Fruit fly (Drosophila melanogaster): ENCODE measurements around the gene CG3061.

The CG3061 gene

dm6 chr3R:14031531-14032414 is at the start of gene CG3061, which contains the start of gene rdx:
Gene CG3061, plus strand, starts transcription at chr3R:14032371.
Gene rdx, minus strand, starts transcription at chr3R:14032057.
- TF ChIP-seq Myc (optimal IDR thresholded peaks at IDR 0.05), result no peak
- TF ChIP-seq ttk (optimal IDR thresholded peaks at IDR 0.05), result no peak
- no peak for TF ChIP-seq psq (optimal IDR thresholded peaks at IDR 0.05)
- TF ChIP-seq insv (optimal IDR thresholded peaks at IDR 0.05), result no peak
- no peak for TF ChIP-seq Sin3A (optimal IDR thresholded peaks at IDR 0.05)
- TF ChIP-seq h (optimal IDR thresholded peaks at IDR 0.05), result no peak

- TF ChIP-seq Myc (optimal IDR thresholded peaks at IDR 0.05) (no peak), h (optimal IDR thresholded peaks at IDR 0.05) (no peak), insv (optimal IDR thresholded peaks at IDR 0.05) (no peak), psq (optimal IDR thresholded peaks at IDR 0.05) (no peak), Sin3A (optimal IDR thresholded peaks at IDR 0.05) (no peak)
These were observed 48.7 kb upstream of the CG3061 start for dm6 chr3R:13983272-13984032.

- TF ChIP-seq Myc (optimal IDR thresholded peaks at IDR 0.05) (no peak), h (optimal IDR thresholded peaks at IDR 0.05) (no peak), ttk (optimal IDR thresholded peaks at IDR 0.05) (no peak), insv (optimal IDR thresholded peaks at IDR 0.05) (no peak), Sin3A (optimal IDR thresholded peaks at IDR 0.05) (no peak), psq (optimal IDR thresholded peaks at IDR 0.05) (no peak)
These were observed 47.1 kb upstream of the CG3061 start for dm6 chr3R:13984922-13985581.

- TF ChIP-seq Myc (optimal IDR thresholded peaks at IDR 0.05), result no peak
- no peak for TF ChIP-seq ttk (optimal IDR thresholded peaks at IDR 0.05)
- TF ChIP-seq h (optimal IDR thresholded peaks at IDR 0.05), result no peak
- TF ChIP-seq Sin3A (optimal IDR thresholded peaks at IDR 0.05), result no peak
- no peak for TF ChIP-seq insv (optimal IDR thresholded peaks at IDR 0.05)
- TF ChIP-seq psq (optimal IDR thresholded peaks at IDR 0.05), result no peak
These were observed 45.5 kb upstream of the CG3061 start for dm6 chr3R:13986648-13987047.

dm6 chr3R:13988923-13989436 is 43.2 kb upstream of the CG3061 start:
- TF ChIP-seq Sin3A (optimal IDR thresholded peaks at IDR 0.05) (no peak), ttk (optimal IDR thresholded peaks at IDR 0.05) (no peak), insv (optimal IDR thresholded peaks at IDR 0.05) (no peak), psq (optimal IDR thresholded peaks at IDR 0.05) (no peak), h (optimal IDR thresholded peaks at IDR 0.05) (no peak), Myc (optimal IDR thresholded peaks at IDR 0.05) (no peak)

dm6 chr3R:13989453-13989852 is 42.7 kb upstream of the CG3061 start:
- TF ChIP-seq insv (optimal IDR thresholded peaks at IDR 0.05) (no peak), psq (optimal IDR thresholded peaks at IDR 0.05) (no peak), ttk (optimal IDR thresholded peaks at IDR 0.05) (no peak), Sin3A (optimal IDR thresholded peaks at IDR 0.05) (no peak), Myc (optimal IDR thresholded peaks at IDR 0.05) (no peak), h (optimal IDR thresholded peaks at IDR 0.05) (no peak)

- TF ChIP-seq insv (optimal IDR thresholded peaks at IDR 0.05) (no peak), ttk (optimal IDR thresholded peaks at IDR 0.05) (no peak), psq (optimal IDR thresholded peaks at IDR 0.05) (no peak), Sin3A (optimal IDR thresholded peaks at IDR 0.05) (no peak), Myc (optimal IDR thresholded peaks at IDR 0.05) (no peak), h (optimal IDR thresholded peaks at IDR 0.05) (no peak)
These were observed 42.1 kb upstream of the CG3061 start for dm6 chr3R:13990109-13990508.

- TF ChIP-seq psq (optimal IDR thresholded peaks at IDR 0.05) (no peak), Myc (optimal IDR thresholded peaks at IDR 0.05) (no peak), h (optimal IDR thresholded peaks at IDR 0.05) (no peak), insv (optimal IDR thresholded peaks at IDR 0.05) (no peak), ttk (optimal IDR thresholded peaks at IDR 0.05) (no peak), Sin3A (optimal IDR thresholded peaks at IDR 0.05) (no peak)
These were observed 40.0 kb upstream of the CG3061 start for dm6 chr3R:13992126-13992535.

dm6 chr3R:13995426-13995825 is 36.7 kb upstream of the CG3061 start:
- TF ChIP-seq psq (optimal IDR thresholded peaks at IDR 0.05), result no peak
- no peak for TF ChIP-seq ttk (optimal IDR thresholded peaks at IDR 0.05)
- TF ChIP-seq h (optimal IDR thresholded peaks at IDR 0.05), result no peak
- TF ChIP-seq insv (optimal IDR thresholded peaks at IDR 0.05), result no peak
- no peak for TF ChIP-seq Myc (optimal IDR thresholded peaks at IDR 0.05)
- TF ChIP-seq Sin3A (optimal IDR thresholded peaks at IDR 0.05), result no peak

- TF ChIP-seq ttk (optimal IDR thresholded peaks at IDR 0.05) (no peak), h (optimal IDR thresholded peaks at IDR 0.05) (no peak), psq (optimal IDR thresholded peaks at IDR 0.05) (no peak), Myc (optimal IDR thresholded peaks at IDR 0.05) (no peak), insv (optimal IDR thresholded peaks at IDR 0.05) (no peak), Sin3A (optimal IDR thresholded peaks at IDR 0.05) (no peak)
These were observed 36.2 kb upstream of the CG3061 start for dm6 chr3R:13995933-13996332.

dm6 chr3R:13997762-13998161 is 34.4 kb upstream of the CG3061 start:
- TF ChIP-seq insv (optimal IDR thresholded peaks at IDR 0.05) (no peak), Myc (optimal IDR thresholded peaks at IDR 0.05) (no peak), h (optimal IDR thresholded peaks at IDR 0.05) (no peak), Sin3A (optimal IDR thresholded peaks at IDR 0.05) (no peak), psq (optimal IDR thresholded peaks at IDR 0.05) (no peak), ttk (optimal IDR thresholded peaks at IDR 0.05) (no peak)

Measured in Kc167 (cell line).